Fruit fly (Drosophila melanogaster): ENCODE measurements around the gene ninaA.

DNA sequence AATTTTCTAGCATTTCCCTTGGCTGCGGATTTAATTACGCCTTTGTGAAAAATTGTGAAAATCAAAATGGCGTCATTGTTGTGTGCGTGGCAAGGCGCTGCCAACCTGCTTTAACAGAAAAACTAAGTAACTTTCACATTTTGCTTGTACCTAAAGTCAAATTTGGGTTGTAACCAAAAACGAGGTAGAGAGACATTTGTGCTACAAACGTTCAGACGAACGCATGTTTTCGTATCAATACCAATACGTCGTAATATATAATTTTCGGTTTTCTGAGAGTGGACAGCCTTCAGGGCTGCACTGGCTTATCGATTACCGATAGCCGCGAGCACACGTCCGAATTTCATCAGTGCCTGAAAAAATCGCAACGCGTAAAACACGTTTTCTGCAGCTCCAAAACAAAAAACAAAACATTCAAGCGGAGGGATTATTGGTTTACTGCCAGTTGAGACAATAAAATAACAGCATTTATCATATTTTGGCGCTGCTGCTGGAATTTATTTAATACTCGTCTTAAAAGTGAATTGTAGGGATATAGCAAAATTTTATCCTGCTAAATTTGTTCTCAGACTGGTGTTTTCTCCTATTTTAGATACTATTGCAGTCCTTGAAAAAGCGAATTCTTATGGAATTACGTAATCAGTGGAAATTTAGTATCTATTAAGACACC is 6.2 kb upstream of the ninaA start:
- TF ChIP-seq CG13204 (GFP tag; optimal IDR thresholded peaks at IDR 0.05): no peak
- no peak for TF ChIP-seq D1 (tag; optimal IDR thresholded peaks at IDR 0.05)
- peak; percentile 55 for TF ChIP-seq CG8159 (tag; optimal IDR thresholded peaks at IDR 0.05)

All from whole organism, pupa.